Fruit fly (Drosophila melanogaster) whole organism, prepupa: ENCODE results near the gene CG2652.

Source experiments
- CG10631 ChIP-seq: fragments of 200-800 bp; sonication (Bioruptor generic); optimal IDR thresholded peaks from 2 replicates; lab custom pipeline; 2016; ENCODE audit warnings: missing biosample characterization, missing genetic modification characterization
- CG10669 ChIP-seq: fragments of 200-800 bp; sonication (Bioruptor generic); optimal IDR thresholded peaks from 3 replicates; lab custom pipeline; 2018; ENCODE audit warnings: missing biosample characterization, mild to moderate bottlenecking, missing genetic modification characterization, moderate library complexity
- CG11294 ChIP-seq: fragments of 200-800 bp; sonication (Bioruptor generic); IDR thresholded peaks from 2 replicates; pipeline ENCODE4 v1.3.6; 2022; ENCODE audit warnings: missing biosample characterization, missing genetic modification characterization
- CG11762 ChIP-seq: fragments of 200-800 bp; sonication (Bioruptor generic); optimal IDR thresholded peaks from 3 replicates; lab custom pipeline; 2016; ENCODE audit warnings: missing biosample characterization, missing genetic modification characterization; ENCODE audit not compliant: insufficient read depth
- CG11902 ChIP-seq: fragments of 200-800 bp; sonication (Bioruptor generic); optimal IDR thresholded peaks from 3 replicates; lab custom pipeline; 2016; ENCODE audit warnings: missing biosample characterization, missing genetic modification characterization
- CG15336 ChIP-seq: fragments of 200-800 bp; sonication (Bioruptor generic); IDR thresholded peaks from 2 replicates; pipeline ENCODE4 v1.3.6; 2022; ENCODE audit warnings: missing biosample characterization, missing genetic modification characterization
- CG1621 ChIP-seq: fragments of 200-800 bp; sonication (Bioruptor generic); optimal IDR thresholded peaks from 3 replicates; lab custom pipeline; 2018; ENCODE audit warnings: missing biosample characterization, mild to moderate bottlenecking, missing genetic modification characterization
- CG16779 ChIP-seq: fragments of 200-800 bp; sonication (Bioruptor generic); optimal IDR thresholded peaks from 3 replicates; lab custom pipeline; 2017; ENCODE audit warnings: missing biosample characterization, mild to moderate bottlenecking, missing genetic modification characterization
- CG3032 ChIP-seq: fragments of 200-800 bp; optimal IDR thresholded peaks from 2 replicates; lab custom pipeline; 2019; ENCODE audit warnings: missing biosample characterization, mild to moderate bottlenecking, missing genetic modification characterization, moderate library complexity
- CG31627 ChIP-seq: fragments of 200-800 bp; sonication (Bioruptor generic); optimal IDR thresholded peaks from 3 replicates; lab custom pipeline; 2016; ENCODE audit warnings: missing biosample characterization, missing genetic modification characterization
- CG32006 ChIP-seq: fragments of 200-800 bp; sonication (Bioruptor generic); optimal IDR thresholded peaks from 3 replicates; lab custom pipeline; 2017; ENCODE audit warnings: missing biosample characterization, mild to moderate bottlenecking, missing genetic modification characterization
- CG34406 ChIP-seq: fragments of 200-800 bp; sonication (Bioruptor generic); optimal IDR thresholded peaks from 3 replicates; lab custom pipeline; 2016; ENCODE audit warnings: missing biosample characterization, missing genetic modification characterization
- CG3919 ChIP-seq: fragments of 200-800 bp; sonication (Bioruptor generic); optimal IDR thresholded peaks from 3 replicates; lab custom pipeline; 2016; ENCODE audit warnings: missing biosample characterization, missing genetic modification characterization
- CG6163 ChIP-seq: fragments of 200-800 bp; sonication (Bioruptor generic); IDR thresholded peaks from 3 replicates; pipeline ENCODE4 v1.3.6; 2022; ENCODE audit warnings: missing biosample characterization, missing genetic modification characterization
- CG6276 ChIP-seq: fragments of 200-800 bp; sonication (Bioruptor generic); optimal IDR thresholded peaks from 2 replicates; lab custom pipeline; 2017; ENCODE audit warnings: missing biosample characterization, mild to moderate bottlenecking, missing genetic modification characterization
- CG6792 ChIP-seq: fragments of 200-800 bp; sonication (Bioruptor generic); optimal IDR thresholded peaks from 3 replicates; lab custom pipeline; 2016; ENCODE audit warnings: missing biosample characterization, missing genetic modification characterization
- CG6808 ChIP-seq: fragments of 200-800 bp; sonication (Bioruptor generic); optimal IDR thresholded peaks from 3 replicates; lab custom pipeline; 2017; ENCODE audit warnings: missing biosample characterization, missing genetic modification characterization, mild to moderate bottlenecking, moderate library complexity, missing genetic modification reagents
- CG6854 ChIP-seq: fragments of 200-800 bp; sonication (Bioruptor generic); optimal IDR thresholded peaks from 2 replicates; lab custom pipeline; 2017; ENCODE audit warnings: missing biosample characterization, mild to moderate bottlenecking, missing genetic modification characterization
- CG7368 ChIP-seq: fragments of 200-800 bp; sonication (Bioruptor generic); optimal IDR thresholded peaks from 3 replicates; lab custom pipeline; 2016; ENCODE audit warnings: missing biosample characterization, missing genetic modification characterization
- CG8119 ChIP-seq: fragments of 200-800 bp; sonication (Bioruptor generic); IDR thresholded peaks from 3 replicates; pipeline ENCODE4 v1.3.6; 2022; ENCODE audit warnings: missing biosample characterization, missing genetic modification characterization
- CG8319 ChIP-seq: fragments of 200-800 bp; sonication (Bioruptor generic); optimal IDR thresholded peaks from 3 replicates; lab custom pipeline; 2016; ENCODE audit warnings: missing biosample characterization, missing genetic modification characterization
- CG8632 ChIP-seq: fragments of 200-800 bp; sonication (Bioruptor generic); optimal IDR thresholded peaks from 3 replicates; lab custom pipeline; 2016; ENCODE audit warnings: missing biosample characterization, missing genetic modification characterization
- CG9139 ChIP-seq: fragments of 200-800 bp; sonication (Bioruptor generic); optimal IDR thresholded peaks from 3 replicates; lab custom pipeline; 2017; ENCODE audit warnings: missing biosample characterization, mild to moderate bottlenecking, missing genetic modification characterization
- Eip75B ChIP-seq: fragments of 200-800 bp; sonication (Bioruptor generic); optimal IDR thresholded peaks from 3 replicates; lab custom pipeline; 2016; ENCODE audit warnings: missing biosample characterization, missing genetic modification characterization
- Eip78C ChIP-seq: fragments of 200-800 bp; sonication (Bioruptor generic); peaks from one replicate; lab custom pipeline; 2016; ENCODE audit warnings: missing biosample characterization, missing genetic modification characterization
- Eip93F ChIP-seq: fragments of 200-800 bp; sonication (Bioruptor generic); optimal IDR thresholded peaks from 2 replicates; lab custom pipeline; 2016; ENCODE audit warnings: missing biosample characterization, mild to moderate bottlenecking, missing genetic modification characterization
- Ets96B ChIP-seq: fragments of 200-800 bp; optimal IDR thresholded peaks from 2 replicates; lab custom pipeline; 2019; ENCODE audit warnings: missing biosample characterization, mild to moderate bottlenecking, missing genetic modification characterization, moderate library complexity
- Gug ChIP-seq: fragments of 200-800 bp; sonication (Bioruptor generic); IDR thresholded peaks from 2 replicates; pipeline ENCODE4 v1.3.6; 2022; ENCODE audit warnings: missing biosample characterization, missing genetic modification characterization
- Hr38 ChIP-seq: sonication (Bioruptor generic); optimal IDR thresholded peaks from 2 replicates; lab custom pipeline; 2016; ENCODE audit warnings: missing biosample characterization, missing genetic modification characterization
- Hr4 ChIP-seq: fragments of 200-800 bp; sonication (Bioruptor generic); optimal IDR thresholded peaks from 3 replicates; lab custom pipeline; 2016; ENCODE audit warnings: missing biosample characterization, missing genetic modification characterization
- Met ChIP-seq: fragments of 200-800 bp; sonication (Bioruptor generic); optimal IDR thresholded peaks from 3 replicates; lab custom pipeline; 2016; ENCODE audit warnings: missing biosample characterization, missing genetic modification characterization
- OdsH ChIP-seq: fragments of 200-800 bp; sonication (Bioruptor generic); optimal IDR thresholded peaks from 3 replicates; lab custom pipeline; 2016; ENCODE audit warnings: missing biosample characterization, missing genetic modification characterization
- Sox102F ChIP-seq: fragments of 200-800 bp; sonication (Bioruptor generic); optimal IDR thresholded peaks from 2 replicates; lab custom pipeline; 2016; ENCODE audit warnings: missing biosample characterization, mild to moderate bottlenecking, missing genetic modification characterization
- Sox14 ChIP-seq: fragments of 200-800 bp; sonication (Bioruptor generic); optimal IDR thresholded peaks from 3 replicates; lab custom pipeline; 2016; ENCODE audit warnings: missing biosample characterization, missing genetic modification characterization
- achi ChIP-seq: fragments of 200-800 bp; sonication (Bioruptor generic); optimal IDR thresholded peaks from 3 replicates; lab custom pipeline; 2016; ENCODE audit warnings: missing biosample characterization, missing genetic modification characterization
- acj6 ChIP-seq: fragments of 200-800 bp; sonication (Bioruptor generic); optimal IDR thresholded peaks from 3 replicates; lab custom pipeline; 2016; ENCODE audit warnings: missing biosample characterization, missing genetic modification characterization
- cyc ChIP-seq: fragments of 200-800 bp; sonication (Bioruptor generic); optimal IDR thresholded peaks from 3 replicates; lab custom pipeline; 2016; ENCODE audit warnings: missing biosample characterization, missing genetic modification characterization
- dsx ChIP-seq: fragments of 200-800 bp; optimal IDR thresholded peaks from 3 replicates; lab custom pipeline; 2019; ENCODE audit warnings: missing biosample characterization, mild to moderate bottlenecking, missing genetic modification characterization, moderate library complexity; ENCODE audit not compliant: poor library complexity, severe bottlenecking
- eg ChIP-seq: fragments of 200-800 bp; sonication (Bioruptor generic); IDR thresholded peaks from 3 replicates; pipeline ENCODE4 v1.3.6; 2022; ENCODE audit warnings: missing biosample characterization, missing genetic modification characterization
- esn ChIP-seq: fragments of 200-800 bp; sonication (Bioruptor generic); optimal IDR thresholded peaks from 2 replicates; lab custom pipeline; 2016; ENCODE audit warnings: missing biosample characterization, mild to moderate bottlenecking, missing genetic modification characterization, moderate library complexity
- fd59A ChIP-seq: fragments of 200-800 bp; sonication (Bioruptor generic); optimal IDR thresholded peaks from 2 replicates; lab custom pipeline; 2017; ENCODE audit warnings: missing biosample characterization, mild to moderate bottlenecking, missing genetic modification characterization, missing genetic modification reagents
- fd85E ChIP-seq: fragments of 200-800 bp; sonication (Bioruptor generic); optimal IDR thresholded peaks from 3 replicates; lab custom pipeline; 2016; ENCODE audit warnings: missing biosample characterization, missing genetic modification characterization
- fkh ChIP-seq: fragments of 200-800 bp; sonication (Bioruptor generic); optimal IDR thresholded peaks from 3 replicates; lab custom pipeline; 2017; ENCODE audit warnings: missing biosample characterization, mild to moderate bottlenecking, missing genetic modification characterization, moderate library complexity
- lz ChIP-seq: fragments of 200-800 bp; sonication (Bioruptor generic); optimal IDR thresholded peaks from 3 replicates; lab custom pipeline; 2016; ENCODE audit warnings: missing biosample characterization, missing genetic modification characterization
- net ChIP-seq: fragments of 200-800 bp; sonication (Bioruptor generic); optimal IDR thresholded peaks from 3 replicates; lab custom pipeline; 2016; ENCODE audit warnings: missing biosample characterization, missing genetic modification characterization
- pdm3 ChIP-seq: fragments of 200-800 bp; sonication (Bioruptor generic); optimal IDR thresholded peaks from 3 replicates; lab custom pipeline; 2016; ENCODE audit warnings: missing biosample characterization, missing genetic modification characterization
- salr ChIP-seq, 2 experiments: fragments of 200-800 bp; sonication (Bioruptor generic); optimal IDR thresholded peaks; 3 replicates each; lab custom pipeline; 2016 to 2018; ENCODE audit warnings: missing biosample characterization in 2 of 2, missing genetic modification characterization in 2 of 2, mild to moderate bottlenecking in 1 of 2
- spab ChIP-seq: fragments of 200-800 bp; sonication (Bioruptor generic); optimal IDR thresholded peaks from 2 replicates; lab custom pipeline; 2017; ENCODE audit warnings: missing biosample characterization, mild to moderate bottlenecking, missing genetic modification characterization, missing genetic modification reagents
- ss ChIP-seq, 2 experiments: fragments of 200-800 bp; sonication (Bioruptor generic); optimal IDR thresholded peaks; 2 replicates in 1 of 2; 3 replicates in 1 of 2; lab custom pipeline; 2017 to 2018; ENCODE audit warnings: mild to moderate bottlenecking in 2 of 2, missing biosample characterization in 2 of 2, missing genetic modification characterization in 2 of 2, moderate library complexity in 1 of 2
- topi ChIP-seq: fragments of 200-800 bp; sonication (Bioruptor generic); optimal IDR thresholded peaks from 3 replicates; lab custom pipeline; 2016; ENCODE audit warnings: missing biosample characterization, missing genetic modification characterization
- vri ChIP-seq: fragments of 200-800 bp; sonication (Bioruptor generic); optimal IDR thresholded peaks from 3 replicates; lab custom pipeline; 2016; ENCODE audit warnings: missing biosample characterization, mild to moderate bottlenecking, missing genetic modification characterization

CG2652 gene

dm6 chrX:2659430-2660075 is 23.2 kb downstream of the CG2652 start:
- TF ChIP-seq acj6 (GFP tag; lab: Kevin White, UChicago) = peak; percentile 17
- no peak for TF ChIP-seq CG11902
- peak; percentile 7 for TF ChIP-seq CG3032 (tag; lab: Kevin White, UChicago)
- TF ChIP-seq CG32006 (GFP tag; lab: Kevin White, UChicago) = peak; percentile 51
- peak; percentile 55 for TF ChIP-seq CG3919 (GFP tag; lab: Kevin White, UChicago)
- TF ChIP-seq salr (GFP tag; optimal IDR thresholded peaks at IDR 0.05; lab: Kevin White, UChicago) = peak in 1 of 2 experiments; percentile 2
- no peak for TF ChIP-seq Eip75B (GFP tag; lab: Kevin White, UChicago)
- TF ChIP-seq Gug (GFP tag; lab: Robert Waterston, UW) = no peak
- TF ChIP-seq CG10669 (GFP tag; lab: Kevin White, UChicago) = peak; percentile 25
- TF ChIP-seq Met (GFP tag; lab: Kevin White, UChicago) = no peak
- TF ChIP-seq fd85E = no peak
- no peak for TF ChIP-seq Ets96B
- TF ChIP-seq spab (GFP tag; lab: Kevin White, UChicago) = no peak
- TF ChIP-seq Eip93F (GFP tag; lab: Kevin White, UChicago) = no peak
- TF ChIP-seq fd59A (GFP tag; lab: Kevin White, UChicago) = no peak
- no peak for TF ChIP-seq dsx
- no peak for TF ChIP-seq CG31627 (GFP tag; lab: Kevin White, UChicago)
- TF ChIP-seq CG6276 (GFP tag; lab: Kevin White, UChicago) = no peak
- peak; percentile 17 for TF ChIP-seq CG6792 (GFP tag; lab: Kevin White, UChicago)
- no peak for TF ChIP-seq fkh (GFP tag; lab: Kevin White, UChicago)
- peak; percentile 42; the same call in 2 of the 3 replicates for TF ChIP-seq CG8119 (GFP tag; lab: Robert Waterston, UW)
- TF ChIP-seq eg (GFP tag; lab: Robert Waterston, UW) = peak; percentile 53; the same call in 2 of the 3 replicates
- no peak for TF ChIP-seq Sox102F (GFP tag; lab: Kevin White, UChicago)
- TF ChIP-seq CG8632 (GFP tag; lab: Kevin White, UChicago) = no peak
- no peak for TF ChIP-seq CG34406 (GFP tag; lab: Kevin White, UChicago)
- no peak for TF ChIP-seq CG7368 (GFP tag; lab: Kevin White, UChicago)
- peak; percentile 24 for TF ChIP-seq CG1621 (tag; lab: Kevin White, UChicago)
- no peak for TF ChIP-seq CG10631 (GFP tag; lab: Kevin White, UChicago)
- no peak for TF ChIP-seq Sox14 (GFP tag; lab: Kevin White, UChicago)
- no peak for TF ChIP-seq CG9139 (GFP tag; lab: Kevin White, UChicago)
- TF ChIP-seq vri = no peak
- peak; percentile 19 for TF ChIP-seq pdm3 (GFP tag; lab: Kevin White, UChicago)
- peak; percentile 70 for TF ChIP-seq Eip78C (GFP tag; lab: Kevin White, UChicago)
- peak; percentile 19 for TF ChIP-seq OdsH (GFP tag; lab: Kevin White, UChicago)
- TF ChIP-seq cyc (GFP tag; lab: Kevin White, UChicago) = no peak
- peak; percentile 46 for TF ChIP-seq CG15336 (GFP tag; lab: Robert Waterston, UW)
- TF ChIP-seq CG11762 (GFP tag; lab: Kevin White, UChicago) = no peak
- TF ChIP-seq CG6163 (GFP tag; lab: Robert Waterston, UW) = peak; percentile 73
- peak; percentile 43 for TF ChIP-seq net (GFP tag; lab: Kevin White, UChicago)
- TF ChIP-seq lz (GFP tag; lab: Kevin White, UChicago) = no peak
- peak; percentile 3 for TF ChIP-seq achi (GFP tag; lab: Kevin White, UChicago)
- TF ChIP-seq Hr4 = peak; percentile 25
- TF ChIP-seq esn (GFP tag; lab: Kevin White, UChicago) = no peak
- peak; percentile 31 for TF ChIP-seq CG6808 (GFP tag; lab: Kevin White, UChicago)
- TF ChIP-seq CG8319 (GFP tag; lab: Kevin White, UChicago) = no peak
- TF ChIP-seq CG6854 (GFP tag; lab: Kevin White, UChicago) = no peak
- peak; percentile 23 to 48 for TF ChIP-seq ss (GFP tag; optimal IDR thresholded peaks at IDR 0.05; lab: Kevin White, UChicago)
- no peak for TF ChIP-seq CG11294 (GFP tag; lab: Robert Waterston, UW)
- TF ChIP-seq Hr38 (GFP tag; lab: Kevin White, UChicago) = no peak
- TF ChIP-seq topi (GFP tag; lab: Kevin White, UChicago) = no peak
- no peak for TF ChIP-seq CG16779 (tag; lab: Kevin White, UChicago)
